Worm (Caenorhabditis elegans): ENCODE data around the gene C30A5.16.

The C30A5.16 gene

DNA sequence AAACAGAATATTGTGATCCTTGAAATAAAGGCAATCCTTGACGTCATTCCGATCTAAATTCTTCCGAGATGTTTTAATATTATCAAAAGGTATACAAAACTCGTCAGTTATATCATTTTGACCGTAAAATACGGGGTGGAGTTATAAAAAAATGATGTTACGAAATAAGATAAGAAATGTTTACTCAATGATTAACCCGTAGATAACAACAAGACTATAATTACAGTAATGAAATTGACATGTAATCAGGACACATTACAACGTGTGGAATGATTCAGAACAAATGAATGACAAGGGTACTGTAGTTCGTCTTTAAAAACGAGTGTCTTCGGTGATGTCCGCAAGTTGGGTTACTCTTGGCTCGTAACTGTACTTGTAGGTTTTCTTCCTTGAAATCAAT lies 19.8 kb downstream of the C30A5.16 start, which contains the start of gene tsp-2:
Gene tsp-2 (minus strand): TSS at position 109 of the 400 bp plus-strand sequence.
- TF ChIP-seq mep-1 (tag; optimal IDR thresholded peaks at IDR 0.05) = no peak
- TF ChIP-seq gei-8 (GFP tag; optimal IDR thresholded peaks at IDR 0.05) = no peak
- TF ChIP-seq pqm-1 (tag; optimal IDR thresholded peaks at IDR 0.05) = peak; percentile 39
- peak; percentile 6 for TF ChIP-seq zip-2 (tag; optimal IDR thresholded peaks at IDR 0.05)
- TF ChIP-seq nhr-11 (tag; optimal IDR thresholded peaks at IDR 0.05) = no peak
- peak; percentile 88 for TF ChIP-seq nhr-28 (tag; optimal IDR thresholded peaks at IDR 0.05)
- no peak for TF ChIP-seq D1046.2 (GFP tag; IDR thresholded peaks at IDR 0.05)
- TF ChIP-seq unc-62 (GFP tag; optimal IDR thresholded peaks at IDR 0.05 in 1 of 2) = peak in 1 of 2 experiments; percentile 28
- TF ChIP-seq unc-62 (tag; optimal IDR thresholded peaks at IDR 0.05) = no peak
- TF ChIP-seq unc-130 (GFP tag; optimal IDR thresholded peaks at IDR 0.05) = no peak
- TF ChIP-seq T26A8.4 (GFP tag; IDR thresholded peaks at IDR 0.05) = no peak
- peak; percentile 54 for TF ChIP-seq hlh-11 (tag; optimal IDR thresholded peaks at IDR 0.05)
- TF ChIP-seq ceh-62 (tag; optimal IDR thresholded peaks at IDR 0.05) = no peak
- peak; percentile 73 for TF ChIP-seq nhr-77 (tag; optimal IDR thresholded peaks at IDR 0.05)
- peak; percentile 95 for TF ChIP-seq php-3 (GFP tag; IDR thresholded peaks at IDR 0.05)
- TF ChIP-seq T20F7.1 (GFP tag; optimal IDR thresholded peaks at IDR 0.05) = peak; percentile 17
- TF ChIP-seq jun-1 (tag; optimal IDR thresholded peaks at IDR 0.05) = no peak
- TF ChIP-seq dmd-6 (GFP tag; IDR thresholded peaks at IDR 0.05) = peak; percentile 84
- TF ChIP-seq dve-1 (tag; optimal IDR thresholded peaks at IDR 0.05; ENCODE audit: insufficient read depth) = peak; percentile 76
- peak in 1 of 2 experiments; percentile 75 for TF ChIP-seq lsy-2 (tag; optimal IDR thresholded peaks at IDR 0.05)
- no peak for TF ChIP-seq daf-16 (GFP tag; optimal IDR thresholded peaks at IDR 0.05)
- peak; percentile 73 for TF ChIP-seq daf-16 (tag; optimal IDR thresholded peaks at IDR 0.05)

DNA sequence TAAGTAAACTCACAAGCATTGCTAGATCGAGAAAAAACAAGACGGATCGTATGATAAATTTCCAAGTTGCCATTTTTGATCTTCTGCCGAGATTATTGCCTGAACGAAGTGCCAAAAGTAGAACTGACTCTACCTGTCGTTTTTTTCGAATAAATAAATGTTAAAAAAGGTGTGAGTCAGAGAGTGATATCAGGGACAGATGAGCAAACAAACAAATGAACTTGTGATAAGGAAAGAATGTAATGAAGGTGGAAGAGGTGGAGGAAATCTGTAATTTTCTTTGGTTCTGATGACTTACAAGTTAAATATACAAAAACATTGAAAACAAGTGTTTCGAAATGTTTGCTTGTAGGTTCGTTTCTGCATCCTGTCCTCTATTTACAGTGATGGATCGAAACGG lies 21.3 kb downstream of the C30A5.16 start, which contains the start of gene tsp-1:
Gene tsp-1 (minus strand): TSS at position 99 of the 400 bp plus-strand sequence.
- TF ChIP-seq pqm-1 (tag; optimal IDR thresholded peaks at IDR 0.05) (peak; percentile 55), daf-16 (GFP tag; optimal IDR thresholded peaks at IDR 0.05) (no peak), daf-16 (tag; optimal IDR thresholded peaks at IDR 0.05) (peak; percentile 35), nhr-28 (tag; optimal IDR thresholded peaks at IDR 0.05) (peak; percentile 27), F44E2.7 (GFP tag; IDR thresholded peaks at IDR 0.05) (no peak), ceh-28 (tag; optimal IDR thresholded peaks at IDR 0.05) (no peak), aha-1 (tag) (no peak)

ce11 chrIII:8240247-8240646 lies 22.2 kb downstream of the C30A5.16 start:
- TF ChIP-seq daf-12 (tag; optimal IDR thresholded peaks at IDR 0.05) = no peak
- no peak for TF ChIP-seq daf-16 (GFP tag; optimal IDR thresholded peaks at IDR 0.05)
- TF ChIP-seq daf-16 (tag; optimal IDR thresholded peaks at IDR 0.05) = peak; percentile 58
- no peak for TF ChIP-seq hmg-1.1 (GFP tag; IDR thresholded peaks at IDR 0.05)
- TF ChIP-seq pqm-1 (tag; optimal IDR thresholded peaks at IDR 0.05) = peak; percentile 13
- no peak for TF ChIP-seq jun-1 (tag; optimal IDR thresholded peaks at IDR 0.05)
- no peak for TF ChIP-seq T26A8.4 (GFP tag; IDR thresholded peaks at IDR 0.05)
- TF ChIP-seq nhr-6 (tag; optimal IDR thresholded peaks at IDR 0.05) = no peak
- no peak for TF ChIP-seq skn-1 (tag; optimal IDR thresholded peaks at IDR 0.05)
- no peak for TF ChIP-seq zip-2 (tag; optimal IDR thresholded peaks at IDR 0.05)
- no peak for TF ChIP-seq zfp-2 (tag; optimal IDR thresholded peaks at IDR 0.05)
- TF ChIP-seq dve-1 (tag; optimal IDR thresholded peaks at IDR 0.05; ENCODE audit: insufficient read depth) = peak; percentile 1
- no peak for TF ChIP-seq ceh-20 (GFP tag; IDR thresholded peaks at IDR 0.05)
- no peak for TF ChIP-seq ZK546.5 (tag; optimal IDR thresholded peaks at IDR 0.05)
- no peak for TF ChIP-seq mxl-2 (GFP tag; conservative IDR thresholded peaks at IDR 0.05)
- no peak for TF ChIP-seq F26F4.8 (GFP tag; conservative IDR thresholded peaks at IDR 0.05)
- no peak for TF ChIP-seq dmd-6 (GFP tag; IDR thresholded peaks at IDR 0.05)
- TF ChIP-seq snpc-4 (tag; optimal IDR thresholded peaks at IDR 0.05) = no peak
- TF ChIP-seq arid-1 (GFP tag; conservative IDR thresholded peaks at IDR 0.05) = no peak
- no peak for TF ChIP-seq hlh-30 (tag; optimal IDR thresholded peaks at IDR 0.05; ENCODE audit: insufficient read depth)
- no peak for TF ChIP-seq attf-4 (tag; optimal IDR thresholded peaks at IDR 0.05)
- no peak for TF ChIP-seq madf-9 (GFP tag; conservative IDR thresholded peaks at IDR 0.05)
- TF ChIP-seq Y5F2A.4 (GFP tag; optimal IDR thresholded peaks at IDR 0.05) = no peak
- TF ChIP-seq unc-62 (GFP tag; optimal IDR thresholded peaks at IDR 0.05 in 1 of 2) = no peak
- no peak for TF ChIP-seq unc-62 (tag; optimal IDR thresholded peaks at IDR 0.05)
- TF ChIP-seq mes-2 (tag; optimal IDR thresholded peaks at IDR 0.05; ENCODE audit: poor library complexity, severe bottlenecking) = no peak
- no peak for TF ChIP-seq ceh-44 (GFP tag; IDR thresholded peaks at IDR 0.05)
- TF ChIP-seq nhr-41 (GFP tag; IDR thresholded peaks at IDR 0.05) = no peak
- no peak for TF ChIP-seq pha-4 (GFP tag; IDR thresholded peaks at IDR 0.05)
- TF ChIP-seq pha-4 (tag; optimal IDR thresholded peaks at IDR 0.05) = no peak
- TF ChIP-seq D1046.2 (GFP tag; IDR thresholded peaks at IDR 0.05) = no peak
- peak; percentile 11 for TF ChIP-seq hlh-11 (tag; optimal IDR thresholded peaks at IDR 0.05)
- peak; percentile 22 for TF ChIP-seq nhr-28 (tag; optimal IDR thresholded peaks at IDR 0.05)
- no peak for TF ChIP-seq tag-97 (GFP tag; IDR thresholded peaks at IDR 0.05)
